Worm (Caenorhabditis elegans): ENCODE results near the gene frpr-14.

The frpr-14 gene

ce11 chrII:661696-662095, 10.9 kb downstream of the frpr-14 start, which contains the start of gene sri-45:
TSS of gene sri-45 (minus strand) at chrII:661796.
- TF ChIP-seq R02D3.7 (tag; optimal IDR thresholded peaks at IDR 0.05), result no peak
- TF ChIP-seq ceh-28 (tag; optimal IDR thresholded peaks at IDR 0.05), result no peak
- no peak for TF ChIP-seq fkh-10 (GFP tag; optimal IDR thresholded peaks at IDR 0.05)
- no peak for TF ChIP-seq lin-15B (tag; optimal IDR thresholded peaks at IDR 0.05)
- no peak for TF ChIP-seq snpc-4 (tag; optimal IDR thresholded peaks at IDR 0.05)
- TF ChIP-seq pqm-1 (tag; optimal IDR thresholded peaks at IDR 0.05), result no peak
- no peak for TF ChIP-seq elt-1 (tag; optimal IDR thresholded peaks at IDR 0.05)
- no peak for TF ChIP-seq aly-2 (tag; optimal IDR thresholded peaks at IDR 0.05)

DNA sequence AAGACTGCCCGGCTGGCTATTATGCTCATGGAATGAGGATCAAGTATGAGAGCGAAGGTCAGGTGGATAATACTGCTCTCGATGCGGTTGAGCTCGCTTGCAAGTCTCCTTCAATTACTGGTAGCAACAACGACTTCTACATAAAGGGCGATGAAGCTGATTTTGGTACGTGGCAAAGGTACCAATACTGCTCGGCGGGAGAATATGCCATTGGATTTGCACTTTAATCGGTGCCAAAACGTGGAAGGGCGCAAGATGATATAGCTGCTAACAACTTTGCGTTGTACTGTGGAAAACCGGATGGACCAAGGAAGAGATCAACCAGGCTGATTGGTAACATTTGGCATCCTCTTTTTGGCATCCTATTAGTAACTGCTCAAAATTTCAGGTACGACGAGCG, 17.1 kb downstream of the frpr-14 start:
- no peak for TF ChIP-seq aly-2 (tag; optimal IDR thresholded peaks at IDR 0.05)
- TF ChIP-seq skn-1 (tag; optimal IDR thresholded peaks at IDR 0.05), result no peak
- TF ChIP-seq nhr-12 (tag; optimal IDR thresholded peaks at IDR 0.05), result no peak
- no peak for TF ChIP-seq nhr-76 (tag; optimal IDR thresholded peaks at IDR 0.05)
- no peak for TF ChIP-seq elt-1 (tag; optimal IDR thresholded peaks at IDR 0.05)

DNA sequence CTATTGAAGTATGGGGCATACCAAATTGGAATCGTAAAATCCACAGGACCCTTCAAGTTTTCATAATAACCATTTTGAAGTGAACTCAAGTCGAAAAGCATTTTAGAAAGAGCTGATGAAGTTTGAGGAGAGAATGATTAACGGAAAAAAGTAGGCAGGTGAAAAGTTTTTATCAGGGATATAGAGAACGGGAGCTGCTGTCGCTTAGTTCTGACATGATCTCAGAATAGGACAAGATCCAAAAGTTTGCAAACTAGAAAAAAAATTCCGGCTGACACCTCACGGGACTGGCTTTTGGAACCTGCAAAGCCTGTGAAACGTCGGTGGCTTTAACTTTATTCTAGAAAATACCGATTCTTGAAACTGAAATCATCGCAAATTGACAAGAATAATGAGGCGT, 20.3 kb downstream of the frpr-14 start, which contains the start of gene sri-46:
TSS of gene sri-46 (minus strand) at position 101 of the 400 bp plus-strand sequence.
- no peak for TF ChIP-seq lin-39 (tag; optimal IDR thresholded peaks at IDR 0.05)
- TF ChIP-seq pqm-1 (tag; optimal IDR thresholded peaks at IDR 0.05), result no peak
- no peak for TF ChIP-seq egl-27 (tag; optimal IDR thresholded peaks at IDR 0.05)

DNA sequence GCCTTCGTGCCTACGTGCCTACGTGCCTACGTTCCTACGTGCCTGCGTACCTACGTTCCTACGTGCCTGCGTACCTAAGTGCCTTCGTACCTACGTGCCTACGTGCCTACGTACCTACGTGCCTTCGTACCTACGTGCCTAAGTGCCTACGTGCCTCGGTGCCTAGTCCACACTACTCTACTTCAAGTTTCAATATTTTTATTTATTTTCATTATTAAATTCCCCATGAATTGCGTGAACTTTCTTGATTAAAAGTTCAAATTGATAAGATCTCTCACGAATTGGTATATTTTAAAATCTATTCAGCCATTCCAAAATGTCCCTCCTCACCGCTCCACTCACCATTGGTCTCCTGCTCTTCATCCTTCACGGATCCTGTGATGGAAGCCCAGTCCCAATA, 23.4 kb downstream of the frpr-14 start, which contains the start of gene Y39F10C.3:
TSS of gene Y39F10C.3 (plus strand) at position 301 of the 400 bp plus-strand sequence.
- TF ChIP-seq fkh-10 (GFP tag; optimal IDR thresholded peaks at IDR 0.05), result no peak
- no peak for TF ChIP-seq ceh-28 (tag; optimal IDR thresholded peaks at IDR 0.05)
- no peak for TF ChIP-seq nfya-1 (tag; optimal IDR thresholded peaks at IDR 0.05; ENCODE audit: insufficient read depth)
- TF ChIP-seq mdl-1 (tag; optimal IDR thresholded peaks at IDR 0.05), result no peak
- no peak for TF ChIP-seq elt-2 (tag; optimal IDR thresholded peaks at IDR 0.05)
- no peak for TF ChIP-seq pha-4 (tag; optimal IDR thresholded peaks at IDR 0.05)
- TF ChIP-seq nhr-76 (tag; optimal IDR thresholded peaks at IDR 0.05), result no peak
- no peak for TF ChIP-seq lin-39 (tag; optimal IDR thresholded peaks at IDR 0.05)
- no peak for TF ChIP-seq hmg-11 (tag; optimal IDR thresholded peaks at IDR 0.05)
- no peak for TF ChIP-seq unc-39 (tag; optimal IDR thresholded peaks at IDR 0.05)
- TF ChIP-seq ztf-11 (tag; optimal IDR thresholded peaks at IDR 0.05), result no peak
- TF ChIP-seq unc-62 (GFP tag; optimal IDR thresholded peaks at IDR 0.05), result no peak
- TF ChIP-seq aly-2 (tag; optimal IDR thresholded peaks at IDR 0.05), result no peak
- no peak for TF ChIP-seq nhr-28 (tag; optimal IDR thresholded peaks at IDR 0.05)
- no peak for TF ChIP-seq sea-2 (GFP tag; optimal IDR thresholded peaks at IDR 0.05)
- TF ChIP-seq nhr-23 (tag; optimal IDR thresholded peaks at IDR 0.05), result no peak
- no peak for TF ChIP-seq ceh-16 (tag; optimal IDR thresholded peaks at IDR 0.05)

DNA sequence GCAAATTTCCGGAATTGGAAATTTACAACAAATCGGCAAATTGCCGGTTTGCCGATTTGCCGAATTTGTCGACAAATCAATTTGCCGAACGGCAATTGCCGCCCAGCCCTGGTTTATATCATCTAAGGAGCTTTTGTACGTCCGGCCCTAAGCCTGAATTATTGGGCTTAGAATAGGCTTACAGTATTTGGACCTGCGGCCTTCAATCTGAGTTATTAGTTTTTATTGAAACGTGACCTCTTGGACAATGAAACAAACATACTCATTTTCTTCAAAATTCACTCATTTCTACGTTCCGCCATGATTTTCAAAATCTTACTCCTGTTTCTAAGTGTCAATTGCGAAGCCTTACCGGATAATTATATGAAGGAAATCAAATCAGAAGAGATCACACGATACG, 24.5 kb downstream of the frpr-14 start, which contains the start of gene Y39F10C.1:
TSS of gene Y39F10C.1 (plus strand) at position 301 of the 400 bp plus-strand sequence.
- TF ChIP-seq ztf-11 (tag; optimal IDR thresholded peaks at IDR 0.05), result no peak
- no peak for TF ChIP-seq lin-39 (tag; optimal IDR thresholded peaks at IDR 0.05)
- no peak for TF ChIP-seq jun-1 (tag; optimal IDR thresholded peaks at IDR 0.05)
- TF ChIP-seq ceh-16 (tag; optimal IDR thresholded peaks at IDR 0.05), result no peak
- TF ChIP-seq unc-39 (tag; optimal IDR thresholded peaks at IDR 0.05), result no peak
- no peak for TF ChIP-seq hmg-11 (tag; optimal IDR thresholded peaks at IDR 0.05)
- no peak for TF ChIP-seq R02D3.7 (tag; optimal IDR thresholded peaks at IDR 0.05)
- no peak for TF ChIP-seq nhr-76 (tag; optimal IDR thresholded peaks at IDR 0.05)
- TF ChIP-seq fos-1 (tag; optimal IDR thresholded peaks at IDR 0.05), result no peak
- TF ChIP-seq pha-4 (tag; optimal IDR thresholded peaks at IDR 0.05), result no peak
- TF ChIP-seq ztf-4 (tag; optimal IDR thresholded peaks at IDR 0.05), result no peak
- TF ChIP-seq pqm-1 (tag; optimal IDR thresholded peaks at IDR 0.05), result no peak
- no peak for TF ChIP-seq elt-3 (tag; optimal IDR thresholded peaks at IDR 0.05)
- TF ChIP-seq ceh-28 (tag; optimal IDR thresholded peaks at IDR 0.05), result no peak
- TF ChIP-seq elt-1 (tag; optimal IDR thresholded peaks at IDR 0.05), result no peak
- no peak for TF ChIP-seq elt-2 (tag; optimal IDR thresholded peaks at IDR 0.05)
- TF ChIP-seq nhr-67 (tag; optimal IDR thresholded peaks at IDR 0.05), result no peak
- TF ChIP-seq nhr-77 (tag; optimal IDR thresholded peaks at IDR 0.05), result no peak
- TF ChIP-seq sea-2 (GFP tag; optimal IDR thresholded peaks at IDR 0.05), result no peak
- no peak for TF ChIP-seq nhr-43 (tag; optimal IDR thresholded peaks at IDR 0.05; ENCODE audit: poor library complexity, severe bottlenecking)

Data from whole organism, L3 larva.